Worm (Caenorhabditis elegans) whole organism, young adult: ENCODE results near the gene rme-4.

ENCODE experiments used
- B0336.3 ChIP-seq: fragments of 200-800 bp; sonication (Bioruptor generic); IDR thresholded peaks from 2 replicates; pipeline ENCODE4 v1.3.6; 2022; ENCODE audit warnings: missing genetic modification characterization, missing compliant biosample characterization
- C06A6.2 ChIP-seq: fragments of 200-800 bp; sonication (Bioruptor generic); conservative IDR thresholded peaks from 2 replicates; pipeline ENCODE4 v1.3.6; 2022; ENCODE audit warnings: missing genetic modification characterization, missing compliant biosample characterization
- F10E7.11 ChIP-seq: sonication (generic microtip); optimal IDR thresholded peaks from 2 replicates; lab custom pipeline; 2017; ENCODE audit warnings: mild to moderate bottlenecking, missing genetic modification characterization, moderate library complexity, missing compliant biosample characterization
- F22D6.2 ChIP-seq: sonication (generic microtip); optimal IDR thresholded peaks from 2 replicates; lab custom pipeline; 2016; ENCODE audit warnings: mild to moderate bottlenecking, missing genetic modification characterization, missing compliant biosample characterization
- F23B12.7 ChIP-seq: sonication (generic microtip); optimal IDR thresholded peaks from 2 replicates; lab custom pipeline; 2017; ENCODE audit warnings: missing genetic modification characterization, mild to moderate bottlenecking, missing compliant biosample characterization, antibody characterized with exemption, moderate library complexity; ENCODE audit not compliant: insufficient read depth
- K11D2.4 ChIP-seq: fragments of 200-800 bp; sonication (Bioruptor generic); IDR thresholded peaks from 2 replicates; pipeline ENCODE4 v1.3.6; 2022; ENCODE audit warnings: missing genetic modification reagents, missing genetic modification characterization, missing compliant biosample characterization
- K12H6.12 ChIP-seq: fragments of 200-800 bp; sonication (Bioruptor generic); optimal IDR thresholded peaks from 2 replicates; lab custom pipeline; 2018; ENCODE audit warnings: mild to moderate bottlenecking, missing genetic modification characterization, missing compliant biosample characterization
- Y95B8A.8 ChIP-seq: fragments of 200-800 bp; sonication (Bioruptor generic); IDR thresholded peaks from 2 replicates; pipeline ENCODE4 v1.3.6; 2022; ENCODE audit warnings: missing genetic modification reagents, missing genetic modification characterization, missing compliant biosample characterization
- ZK185.1 ChIP-seq: sonication (generic microtip); optimal IDR thresholded peaks from 2 replicates; lab custom pipeline; 2016; ENCODE audit warnings: mild to moderate bottlenecking, missing genetic modification characterization, missing compliant biosample characterization; ENCODE audit not compliant: poor library complexity, severe bottlenecking
- atf-7 ChIP-seq: sonication (generic microtip); optimal IDR thresholded peaks from 2 replicates; lab custom pipeline; 2017; ENCODE audit warnings: mild to moderate bottlenecking, missing genetic modification characterization, missing compliant biosample characterization
- athp-1 ChIP-seq: sonication (generic microtip); optimal IDR thresholded peaks from 2 replicates; lab custom pipeline; 2017; ENCODE audit warnings: mild to moderate bottlenecking, missing genetic modification characterization, missing compliant biosample characterization
- attf-5 ChIP-seq: fragments of 200-800 bp; sonication (Bioruptor generic); optimal IDR thresholded peaks from 2 replicates; lab custom pipeline; 2018; ENCODE audit warnings: mild to moderate bottlenecking, missing genetic modification characterization, missing compliant biosample characterization
- cebp-1 ChIP-seq, 2 experiments: fragments of 200-800 bp in 1 of 2; sonication (Bioruptor generic) in 1 of 2; sonication (generic microtip) in 1 of 2; IDR thresholded peaks in 1 of 2; optimal IDR thresholded peaks in 1 of 2; 2 replicates each; pipeline versions ENCODE4 v1.3.6 to Lab custom; 2017 to 2022; ENCODE audit warnings: missing compliant biosample characterization in 2 of 2, missing genetic modification characterization in 2 of 2, mild to moderate bottlenecking in 1 of 2, missing genetic modification reagents in 1 of 2, moderate library complexity in 1 of 2
- ceh-79 ChIP-seq: sonication (generic microtip); optimal IDR thresholded peaks from 2 replicates; lab custom pipeline; 2017; ENCODE audit warnings: mild to moderate bottlenecking, missing genetic modification characterization, missing compliant biosample characterization
- ceh-91 ChIP-seq: fragments of 200-800 bp; sonication (Bioruptor generic); IDR thresholded peaks from 2 replicates; pipeline ENCODE4 v1.3.6; 2022; ENCODE audit warnings: missing genetic modification reagents, missing genetic modification characterization, missing compliant biosample characterization
- chd-7 ChIP-seq: sonication (generic microtip); optimal IDR thresholded peaks from 2 replicates; lab custom pipeline; 2016; ENCODE audit warnings: mild to moderate bottlenecking, missing genetic modification characterization, moderate library complexity, missing compliant biosample characterization
- dpff-1 ChIP-seq: sonication (generic microtip); optimal IDR thresholded peaks from 2 replicates; lab custom pipeline; 2017; ENCODE audit warnings: mild to moderate bottlenecking, missing genetic modification characterization, missing compliant biosample characterization
- dpl-1 ChIP-seq: fragments of 150-350 bp; optimal IDR thresholded peaks from 2 replicates; lab custom pipeline; 2014; ENCODE audit warnings: missing biosample characterization, missing genetic modification reagents, missing genetic modification characterization
- fkh-3 ChIP-seq: sonication (generic microtip); optimal IDR thresholded peaks from 2 replicates; lab custom pipeline; 2016; ENCODE audit warnings: mild to moderate bottlenecking, missing genetic modification characterization, missing compliant biosample characterization
- gei-17 ChIP-seq: fragments of 200-800 bp; sonication (Bioruptor generic); optimal IDR thresholded peaks from 2 replicates; lab custom pipeline; 2018; ENCODE audit warnings: mild to moderate bottlenecking, missing genetic modification characterization, missing compliant biosample characterization
- hmg-1.2 ChIP-seq: fragments of 200-800 bp; sonication (Bioruptor generic); IDR thresholded peaks from 2 replicates; pipeline ENCODE4 v1.3.6; 2022; ENCODE audit warnings: missing genetic modification reagents, missing genetic modification characterization, missing compliant biosample characterization
- let-526 ChIP-seq: fragments of 200-800 bp; sonication (Bioruptor generic); IDR thresholded peaks from 2 replicates; pipeline ENCODE4 v1.3.6; 2022; ENCODE audit warnings: missing genetic modification reagents, missing genetic modification characterization, missing compliant biosample characterization
- let-607 ChIP-seq, 2 experiments: fragments of 200-800 bp in 1 of 2; sonication (Bioruptor generic) in 1 of 2; sonication (generic microtip) in 1 of 2; optimal IDR thresholded peaks; 2 replicates each; lab custom pipeline; 2016 to 2018; ENCODE audit warnings: mild to moderate bottlenecking in 2 of 2, missing compliant biosample characterization in 2 of 2, missing genetic modification characterization in 2 of 2, moderate library complexity in 2 of 2, missing genotype in 1 of 2
- lin-40 ChIP-seq: sonication (generic microtip); optimal IDR thresholded peaks from 2 replicates; lab custom pipeline; 2016; ENCODE audit warnings: missing genetic modification characterization, mild to moderate bottlenecking, missing compliant biosample characterization, missing genotype, missing genetic modification reagents
- madf-10 ChIP-seq: sonication (generic microtip); optimal IDR thresholded peaks from 2 replicates; lab custom pipeline; 2016; ENCODE audit warnings: mild to moderate bottlenecking, missing genetic modification characterization, missing compliant biosample characterization
- mcd-1 ChIP-seq: fragments of 200-800 bp; sonication (Bioruptor generic); IDR thresholded peaks from 2 replicates; pipeline ENCODE4 v1.3.6; 2022; ENCODE audit warnings: missing genetic modification reagents, missing genetic modification characterization, missing compliant biosample characterization
- mes-4 ChIP-seq: sonication (generic microtip); optimal IDR thresholded peaks from 2 replicates; lab custom pipeline; 2016; ENCODE audit warnings: missing genotype, missing genetic modification characterization, missing compliant biosample characterization
- nhr-80 ChIP-seq: sonication (generic microtip); optimal IDR thresholded peaks from 2 replicates; lab custom pipeline; 2016; ENCODE audit warnings: missing genetic modification characterization, missing compliant biosample characterization
- pbrm-1 ChIP-seq: fragments of 200-800 bp; sonication (Bioruptor generic); IDR thresholded peaks from 2 replicates; pipeline ENCODE4 v1.3.6; 2022; ENCODE audit warnings: missing genetic modification reagents, missing genetic modification characterization, missing compliant biosample characterization
- pha-4 ChIP-seq: fragments of 150-350 bp; sonication (generic microtip); optimal IDR thresholded peaks from 2 replicates; lab custom pipeline; 2014; ENCODE audit warnings: missing biosample characterization, missing genetic modification reagents, missing genetic modification characterization
- rcor-1 ChIP-seq: fragments of 200-800 bp; sonication (Bioruptor generic); IDR thresholded peaks from 2 replicates; pipeline ENCODE4 v1.3.6; 2022; ENCODE audit warnings: missing genetic modification reagents, missing genetic modification characterization, missing compliant biosample characterization
- repo-1 ChIP-seq: sonication (generic microtip); optimal IDR thresholded peaks from 2 replicates; lab custom pipeline; 2017; ENCODE audit warnings: mild to moderate bottlenecking, missing genetic modification characterization, missing compliant biosample characterization
- sdz-38 ChIP-seq: sonication (generic microtip); optimal IDR thresholded peaks from 2 replicates; lab custom pipeline; 2016; ENCODE audit warnings: missing genotype, missing genetic modification characterization, missing compliant biosample characterization
- snpc-3.4 ChIP-seq: sonication (generic microtip); optimal IDR thresholded peaks from 2 replicates; lab custom pipeline; 2017; ENCODE audit warnings: missing genetic modification characterization, mild to moderate bottlenecking, missing compliant biosample characterization, antibody characterized with exemption, moderate library complexity, missing genotype, missing genetic modification reagents
- somi-1 ChIP-seq: fragments of 200-800 bp; sonication (Bioruptor generic); optimal IDR thresholded peaks from 2 replicates; lab custom pipeline; 2018; ENCODE audit warnings: mild to moderate bottlenecking, missing genetic modification characterization, missing compliant biosample characterization
- tlf-1 ChIP-seq: fragments of 200-800 bp; sonication (Bioruptor generic); optimal IDR thresholded peaks from 2 replicates; lab custom pipeline; 2018; ENCODE audit warnings: mild to moderate bottlenecking, missing genetic modification characterization, missing compliant biosample characterization
- unc-62 ChIP-seq: fragments of 150-350 bp; optimal IDR thresholded peaks from 2 replicates; lab custom pipeline; 2014; ENCODE audit warnings: missing biosample characterization, missing genetic modification reagents, missing genetic modification characterization
- zfh-2 ChIP-seq: fragments of 200-800 bp; sonication (Bioruptor generic); conservative IDR thresholded peaks from 2 replicates; pipeline ENCODE4 v1.3.6; 2022; ENCODE audit warnings: missing genetic modification reagents, missing genetic modification characterization, missing compliant biosample characterization
- ztf-18 ChIP-seq: sonication (generic microtip); optimal IDR thresholded peaks from 2 replicates; lab custom pipeline; 2016; ENCODE audit warnings: missing genotype, mild to moderate bottlenecking, missing genetic modification characterization, missing compliant biosample characterization
- ztf-26 ChIP-seq: sonication (generic microtip); optimal IDR thresholded peaks from 2 replicates; lab custom pipeline; 2017; ENCODE audit warnings: missing genetic modification characterization, missing compliant biosample characterization

Gene rme-4

ce11 chrX:10386408-10386807 lies 6.8 kb upstream of the rme-4 start, which contains the start of gene dyf-6:
TSS of gene dyf-6 (minus strand) at chrX:10386508.
- TF ChIP-seq somi-1 (GFP tag; lab: Kevin White, UChicago) = no peak
- TF ChIP-seq unc-62 = no peak
- no peak for TF ChIP-seq mes-4
- no peak for TF ChIP-seq ceh-79 (tag; lab: Kevin White, UChicago)
- no peak for TF ChIP-seq dpff-1
- no peak for TF ChIP-seq ceh-91 (GFP tag; lab: Robert Waterston, UW)
- no peak for TF ChIP-seq hmg-1.2 (GFP tag; lab: Robert Waterston, UW)
- TF ChIP-seq pha-4 (tag; lab: Kevin White, UChicago) = no peak

DNA sequence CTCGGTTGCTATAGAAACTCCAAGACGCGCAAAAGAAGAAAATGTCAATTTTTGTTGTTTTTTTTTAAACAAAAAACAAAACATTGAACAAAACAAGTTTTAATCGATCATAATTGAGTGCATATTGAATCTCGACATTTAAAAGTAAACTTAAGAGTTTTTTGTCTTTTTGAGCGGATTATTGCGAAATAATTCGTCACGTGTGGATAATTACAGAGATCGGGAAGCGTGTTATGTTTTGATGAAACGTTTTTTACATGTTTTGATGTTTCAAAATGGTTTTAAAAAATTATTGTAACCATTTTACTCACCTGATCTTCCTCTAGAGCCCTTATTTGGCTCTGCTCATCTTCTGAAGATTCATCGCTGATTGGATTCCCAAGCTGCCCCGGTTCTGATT lies 6.4 kb upstream of the rme-4 start:
- TF ChIP-seq cebp-1 (GFP tag; IDR thresholded peaks at IDR 0.05; lab: Robert Waterston, UW) (no peak; the same call in 1 of the 2 replicates), cebp-1 (tag; optimal IDR thresholded peaks at IDR 0.05; lab: Kevin White, UChicago) (peak; percentile 86), fkh-3 (no peak)

DNA sequence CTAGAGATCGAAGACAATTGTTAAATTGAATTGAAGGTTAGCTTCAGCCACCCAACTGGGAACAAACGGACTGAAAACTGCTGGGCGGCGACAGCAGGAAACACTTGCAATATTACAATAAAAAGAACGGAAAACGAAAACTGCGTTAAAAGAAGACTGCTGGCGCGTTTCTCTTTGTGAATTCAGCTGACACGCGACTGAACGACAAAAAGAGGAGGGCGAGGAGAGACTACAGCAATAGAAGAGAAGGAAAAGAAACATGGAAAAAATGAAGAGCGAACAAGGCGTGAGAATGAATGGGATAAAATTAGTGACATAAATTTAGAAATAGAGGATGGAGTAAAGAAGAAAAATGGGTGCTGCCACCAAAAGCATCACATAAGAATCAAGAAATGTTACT lies 2.0 kb downstream of the rme-4 start:
- no peak for TF ChIP-seq athp-1 (tag; lab: Kevin White, UChicago)
- TF ChIP-seq dpl-1 (GFP tag; lab: Kevin White, UChicago) = no peak
- 0 out of 2 replicates have a peak, but pooled peaks have one; percentile 45 for TF ChIP-seq let-526
- TF ChIP-seq gei-17 (GFP tag; lab: Kevin White, UChicago) = peak; percentile 31
- TF ChIP-seq B0336.3 (GFP tag; lab: Robert Waterston, UW) = peak; percentile 54; the same call in 1 of the 2 replicates
- peak; percentile 85 for TF ChIP-seq zfh-2 (GFP tag; lab: Robert Waterston, UW)
- peak; percentile 92 for TF ChIP-seq lin-40
- no peak for TF ChIP-seq Y95B8A.8
- peak; percentile 70 for TF ChIP-seq C06A6.2 (GFP tag; lab: Robert Waterston, UW)
- TF ChIP-seq nhr-80 (tag; lab: Kevin White, UChicago) = peak; percentile 65
- peak; percentile 59; the same call in 1 of the 2 replicates for TF ChIP-seq pbrm-1
- TF ChIP-seq let-607 (tag; optimal IDR thresholded peaks at IDR 0.05; lab: Kevin White, UChicago) = peak; percentile 44 to 70
- peak; percentile 73 for TF ChIP-seq mcd-1
- TF ChIP-seq F22D6.2 (tag; lab: Kevin White, UChicago) = peak; percentile 33
- TF ChIP-seq cebp-1 (GFP tag; IDR thresholded peaks at IDR 0.05; lab: Robert Waterston, UW) = no peak
- TF ChIP-seq cebp-1 (tag; optimal IDR thresholded peaks at IDR 0.05; lab: Kevin White, UChicago) = peak; percentile 82
- TF ChIP-seq F23B12.7 = peak; percentile 26
- TF ChIP-seq ztf-26 (tag; lab: Kevin White, UChicago) = peak; percentile 65
- no peak for TF ChIP-seq F10E7.11 (tag; lab: Kevin White, UChicago)
- peak; percentile 93 for TF ChIP-seq ztf-18 (tag; lab: Kevin White, UChicago)
- peak; percentile 17 for TF ChIP-seq tlf-1 (GFP tag; lab: Kevin White, UChicago)
- no peak for TF ChIP-seq snpc-3.4 (tag; lab: Kevin White, UChicago)
- peak; percentile 45; the same call in 1 of the 2 replicates for TF ChIP-seq rcor-1 (GFP tag; lab: Robert Waterston, UW)
- peak; percentile 11 for TF ChIP-seq atf-7 (tag; lab: Kevin White, UChicago)
- TF ChIP-seq dpff-1 = no peak
- peak; percentile 57 for TF ChIP-seq attf-5 (GFP tag; lab: Kevin White, UChicago)
- TF ChIP-seq K11D2.4 (GFP tag; lab: Robert Waterston, UW) = peak; percentile 42; the same call in 1 of the 2 replicates
- peak; percentile 13 for TF ChIP-seq ZK185.1 (tag; lab: Kevin White, UChicago)
- TF ChIP-seq repo-1 (tag; lab: Kevin White, UChicago) = no peak
- TF ChIP-seq sdz-38 (tag; lab: Kevin White, UChicago) = no peak
- peak; percentile 41 for TF ChIP-seq chd-7 (tag; lab: Kevin White, UChicago)
- peak; percentile 33 for TF ChIP-seq somi-1 (GFP tag; lab: Kevin White, UChicago)
- peak; percentile 95 for TF ChIP-seq hmg-1.2 (GFP tag; lab: Robert Waterston, UW)
- TF ChIP-seq K12H6.12 = peak; percentile 83
- peak; percentile 49 for TF ChIP-seq madf-10 (tag; lab: Kevin White, UChicago)
